Worm (Caenorhabditis elegans): Measurements from ENCODE around the gene arx-4.

arx-4 gene

DNA sequence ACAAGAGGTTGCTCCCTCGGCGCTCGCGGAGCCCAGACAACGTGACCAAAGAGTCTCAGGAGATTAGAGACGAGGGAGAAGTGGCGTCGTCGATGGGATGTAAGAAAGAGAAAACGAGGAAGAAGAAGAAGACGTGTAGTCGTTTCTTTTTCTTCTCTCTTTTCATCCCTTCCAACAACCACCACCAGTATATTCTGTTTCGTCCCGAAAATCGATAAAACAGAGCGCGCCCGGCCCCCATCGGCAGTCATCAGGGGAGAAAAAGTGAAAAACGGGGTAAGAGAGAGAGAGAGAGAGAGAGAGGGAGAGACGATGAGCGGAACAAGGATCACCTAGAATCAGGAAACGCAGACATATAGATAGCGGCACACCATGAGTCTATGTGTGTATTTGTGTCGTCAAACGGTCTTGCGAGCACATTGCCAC is 25.8 kb downstream of the arx-4 start:
- TF ChIP-seq dox-1 (GFP tag; IDR thresholded peaks at IDR 0.05) (peak; percentile 59; the same call in 1 of the 2 replicates), mcd-1 (GFP tag; IDR thresholded peaks at IDR 0.05) (peak; percentile 71), ztf-26 (tag; optimal IDR thresholded peaks at IDR 0.05) (peak; percentile 56), B0336.3 (GFP tag; IDR thresholded peaks at IDR 0.05) (peak; percentile 38; the same call in 1 of the 2 replicates), lin-40 (tag; optimal IDR thresholded peaks at IDR 0.05) (peak; percentile 76), K12H6.12 (tag; optimal IDR thresholded peaks at IDR 0.05) (peak; percentile 77), F22D6.2 (tag; optimal IDR thresholded peaks at IDR 0.05) (no peak), hmg-1.2 (GFP tag; IDR thresholded peaks at IDR 0.05) (peak; percentile 88), snpc-4 (GFP tag; optimal IDR thresholded peaks at IDR 0.05) (peak; percentile 41), snpc-4 (tag; optimal IDR thresholded peaks at IDR 0.05) (peak in 2 of 4 experiments; percentile 34 to 43), rcor-1 (GFP tag; IDR thresholded peaks at IDR 0.05) (no peak), ztf-18 (tag; optimal IDR thresholded peaks at IDR 0.05) (no peak), ztf-6 (GFP tag; IDR thresholded peaks at IDR 0.05) (no peak), ztf-28 (GFP tag; IDR thresholded peaks at IDR 0.05) (no peak), lin-54 (GFP tag; optimal IDR thresholded peaks at IDR 0.05) (peak; percentile 18), attf-3 (GFP tag; conservative IDR thresholded peaks at IDR 0.05) (0 out of 2 replicates have a peak, but pooled peaks have one; percentile 26), lin-26 (GFP tag; IDR thresholded peaks at IDR 0.05) (peak; percentile 74; the same call in 1 of the 2 replicates), madf-8 (GFP tag; conservative IDR thresholded peaks at IDR 0.05) (no peak), fkh-3 (tag; optimal IDR thresholded peaks at IDR 0.05) (no peak), B0261.1 (tag; optimal IDR thresholded peaks at IDR 0.05) (no peak), F23B12.7 (tag; optimal IDR thresholded peaks at IDR 0.05; ENCODE audit: insufficient read depth) (no peak), zfh-2 (GFP tag; conservative IDR thresholded peaks at IDR 0.05) (peak; percentile 93), sptf-2 (GFP tag; optimal IDR thresholded peaks at IDR 0.05) (no peak), ceh-79 (tag; optimal IDR thresholded peaks at IDR 0.05) (no peak), K11D2.4 (GFP tag; IDR thresholded peaks at IDR 0.05) (no peak), pbrm-1 (GFP tag; IDR thresholded peaks at IDR 0.05) (peak; percentile 41; the same call in 1 of the 2 replicates), lin-35 (GFP tag; optimal IDR thresholded peaks at IDR 0.05) (peak in 1 of 3 experiments; percentile 41), attf-5 (GFP tag; optimal IDR thresholded peaks at IDR 0.05) (peak; percentile 83), hmg-20 (GFP tag; IDR thresholded peaks at IDR 0.05) (no peak), let-526 (GFP tag; IDR thresholded peaks at IDR 0.05) (no peak), lag-1 (GFP tag; IDR thresholded peaks at IDR 0.05) (no peak), F33H1.4 (GFP tag; IDR thresholded peaks at IDR 0.05) (no peak), nhr-90 (tag; optimal IDR thresholded peaks at IDR 0.05) (peak; percentile 9), ekl-4 (GFP tag; IDR thresholded peaks at IDR 0.05) (peak; percentile 57; the same call in 1 of the 2 replicates), madf-3 (GFP tag; IDR thresholded peaks at IDR 0.05) (no peak), hrde-1 (tag; optimal IDR thresholded peaks at IDR 0.05; ENCODE audit: borderline replicate concordance) (no peak), chd-7 (tag; optimal IDR thresholded peaks at IDR 0.05) (peak; percentile 45), lsl-1 (GFP tag; optimal IDR thresholded peaks at IDR 0.05) (no peak), nhr-120 (GFP tag; IDR thresholded peaks at IDR 0.05) (no peak), Y53G8AR.9 (GFP tag; conservative IDR thresholded peaks at IDR 0.05) (0 out of 2 replicates have a peak, but pooled peaks have one; percentile 30), B0035.1 (tag; optimal IDR thresholded peaks at IDR 0.05) (no peak), sea-2 (GFP tag; IDR thresholded peaks at IDR 0.05) (no peak), cebp-1 (GFP tag; IDR thresholded peaks at IDR 0.05) (no peak), cebp-1 (tag; optimal IDR thresholded peaks at IDR 0.05) (peak; percentile 76), ztf-22 (GFP tag; optimal IDR thresholded peaks at IDR 0.05) (no peak), egrh-3 (GFP tag; IDR thresholded peaks at IDR 0.05) (no peak), ceh-27 (GFP tag; optimal IDR thresholded peaks at IDR 0.05) (peak; percentile 80), ceh-100 (GFP tag; IDR thresholded peaks at IDR 0.05) (no peak), nfyb-1 (GFP tag; IDR thresholded peaks at IDR 0.05) (0 out of 2 replicates have a peak, but pooled peaks have one; percentile 53)
